Worm (Caenorhabditis elegans) whole organism, L3 larva: ENCODE measurements around the gene F38A1.8.

Source experiments
- R02D3.7 ChIP-seq: fragments of 150-350 bp; optimal IDR thresholded peaks from 2 replicates; lab custom pipeline; 2014; ENCODE audit warnings: missing biosample characterization, missing genetic modification characterization
- ZK546.5 ChIP-seq: sonication (generic microtip); optimal IDR thresholded peaks from 2 replicates; lab custom pipeline; 2017; ENCODE audit warnings: missing biosample characterization, missing genetic modification characterization
- aly-2 ChIP-seq: fragments of 150-350 bp; optimal IDR thresholded peaks from 2 replicates; lab custom pipeline; 2014; ENCODE audit warnings: missing biosample characterization, missing genetic modification characterization
- ceh-28 ChIP-seq: fragments of 150-350 bp; optimal IDR thresholded peaks from 2 replicates; lab custom pipeline; 2014; ENCODE audit warnings: missing biosample characterization, missing genetic modification reagents, missing genetic modification characterization
- ceh-82 ChIP-seq: fragments of 150-350 bp; optimal IDR thresholded peaks from 2 replicates; lab custom pipeline; 2014; ENCODE audit warnings: missing biosample characterization, missing genetic modification characterization
- ceh-9 ChIP-seq: sonication (generic microtip); optimal IDR thresholded peaks from 2 replicates; lab custom pipeline; 2018; ENCODE audit warnings: missing biosample characterization, missing genetic modification characterization
- daf-12 ChIP-seq: fragments of 150-350 bp; optimal IDR thresholded peaks from 2 replicates; lab custom pipeline; 2014; ENCODE audit warnings: missing biosample characterization, missing genetic modification reagents, missing genetic modification characterization
- egl-27 ChIP-seq: sonication (generic microtip); optimal IDR thresholded peaks from 4 replicates; lab custom pipeline; 2017; ENCODE audit warnings: missing biosample characterization, missing genetic modification reagents, missing genetic modification characterization
- egl-5 ChIP-seq: fragments of 150-350 bp; optimal IDR thresholded peaks from 2 replicates; lab custom pipeline; 2017; ENCODE audit warnings: missing biosample characterization, missing genetic modification reagents, missing genetic modification characterization, inconsistent platforms
- elt-1 ChIP-seq: fragments of 150-350 bp; optimal IDR thresholded peaks from 2 replicates; lab custom pipeline; 2014; ENCODE audit warnings: missing biosample characterization, missing genetic modification characterization
- elt-2 ChIP-seq: sonication (generic microtip); optimal IDR thresholded peaks from 2 replicates; lab custom pipeline; 2016; ENCODE audit warnings: missing genetic modification reagents, mild to moderate bottlenecking, missing genetic modification characterization, missing compliant biosample characterization
- fkh-10 ChIP-seq: sonication (generic microtip); optimal IDR thresholded peaks from 2 replicates; lab custom pipeline; 2017; ENCODE audit warnings: missing biosample characterization, missing genetic modification reagents, missing genetic modification characterization
- hmg-11 ChIP-seq: sonication (generic microtip); optimal IDR thresholded peaks from 2 replicates; lab custom pipeline; 2016; ENCODE audit warnings: missing genetic modification characterization, missing compliant biosample characterization
- lin-39 ChIP-seq: fragments of 150-350 bp; optimal IDR thresholded peaks from 2 replicates; lab custom pipeline; 2018; ENCODE audit warnings: missing biosample characterization, missing genetic modification reagents, missing genetic modification characterization
- mdl-1 ChIP-seq: fragments of 150-350 bp; optimal IDR thresholded peaks from 2 replicates; lab custom pipeline; 2014; ENCODE audit warnings: missing biosample characterization, missing genetic modification characterization
- mml-1 ChIP-seq: fragments of 150-350 bp; sonication (generic microtip); optimal IDR thresholded peaks from 3 replicates; lab custom pipeline; 2014; ENCODE audit warnings: missing biosample characterization, missing genetic modification characterization
- nfya-1 ChIP-seq: sonication (generic microtip); optimal IDR thresholded peaks from 2 replicates; lab custom pipeline; 2017; ENCODE audit warnings: missing genetic modification characterization, mild to moderate bottlenecking, missing compliant biosample characterization, antibody characterized with exemption, moderate library complexity; ENCODE audit not compliant: insufficient read depth
- nhr-11 ChIP-seq: fragments of 150-350 bp; optimal IDR thresholded peaks from 2 replicates; lab custom pipeline; 2014; ENCODE audit warnings: missing biosample characterization, missing genetic modification characterization
- nhr-23 ChIP-seq: fragments of 150-350 bp; optimal IDR thresholded peaks from 2 replicates; lab custom pipeline; 2014; ENCODE audit warnings: missing biosample characterization, missing genetic modification reagents, missing genetic modification characterization
- nhr-237 ChIP-seq: fragments of 150-350 bp; optimal IDR thresholded peaks from 2 replicates; lab custom pipeline; 2014; ENCODE audit warnings: missing biosample characterization, missing genetic modification characterization
- nhr-25 ChIP-seq: sonication (generic microtip); optimal IDR thresholded peaks from 2 replicates; lab custom pipeline; 2017; ENCODE audit warnings: missing biosample characterization, missing genetic modification characterization
- nhr-43 ChIP-seq: sonication (generic microtip); optimal IDR thresholded peaks from 2 replicates; lab custom pipeline; 2016; ENCODE audit warnings: mild to moderate bottlenecking, missing genetic modification characterization, missing compliant biosample characterization; ENCODE audit not compliant: poor library complexity, severe bottlenecking
- nhr-67 ChIP-seq: fragments of 150-350 bp; optimal IDR thresholded peaks from 2 replicates; lab custom pipeline; 2014; ENCODE audit warnings: missing biosample characterization, missing genetic modification characterization
- nhr-77 ChIP-seq: fragments of 150-350 bp; optimal IDR thresholded peaks from 2 replicates; lab custom pipeline; 2014; ENCODE audit warnings: missing biosample characterization, missing genetic modification characterization
- pha-4 ChIP-seq: fragments of 150-350 bp; optimal IDR thresholded peaks from 2 replicates; lab custom pipeline; 2014; ENCODE audit warnings: missing biosample characterization, missing genetic modification reagents, missing genetic modification characterization
- pqm-1 ChIP-seq: fragments of 150-350 bp; optimal IDR thresholded peaks from 2 replicates; lab custom pipeline; 2017; ENCODE audit warnings: missing biosample characterization, missing genetic modification characterization, inconsistent platforms
- sea-2 ChIP-seq: fragments of 150-350 bp; sonication (generic microtip); optimal IDR thresholded peaks from 4 replicates; lab custom pipeline; 2014; ENCODE audit warnings: missing biosample characterization, missing genetic modification reagents, missing genetic modification characterization
- skn-1 ChIP-seq: fragments of 150-350 bp; optimal IDR thresholded peaks from 2 replicates; lab custom pipeline; 2014; ENCODE audit warnings: missing biosample characterization, missing genetic modification characterization
- tbx-2 ChIP-seq: sonication (generic microtip); optimal IDR thresholded peaks from 2 replicates; lab custom pipeline; 2016; ENCODE audit warnings: mild to moderate bottlenecking, missing genetic modification characterization, missing compliant biosample characterization
- unc-62 ChIP-seq: fragments of 150-350 bp; sonication (generic microtip); optimal IDR thresholded peaks from 4 replicates; lab custom pipeline; 2014; ENCODE audit warnings: missing biosample characterization, missing genetic modification reagents, missing genetic modification characterization
- zag-1 ChIP-seq: fragments of 150-350 bp; optimal IDR thresholded peaks from 2 replicates; lab custom pipeline; 2014; ENCODE audit warnings: missing biosample characterization, missing genetic modification characterization
- ztf-11 ChIP-seq: fragments of 150-350 bp; optimal IDR thresholded peaks from 2 replicates; lab custom pipeline; 2014; ENCODE audit warnings: missing biosample characterization, missing genetic modification characterization

The F38A1.8 gene

DNA sequence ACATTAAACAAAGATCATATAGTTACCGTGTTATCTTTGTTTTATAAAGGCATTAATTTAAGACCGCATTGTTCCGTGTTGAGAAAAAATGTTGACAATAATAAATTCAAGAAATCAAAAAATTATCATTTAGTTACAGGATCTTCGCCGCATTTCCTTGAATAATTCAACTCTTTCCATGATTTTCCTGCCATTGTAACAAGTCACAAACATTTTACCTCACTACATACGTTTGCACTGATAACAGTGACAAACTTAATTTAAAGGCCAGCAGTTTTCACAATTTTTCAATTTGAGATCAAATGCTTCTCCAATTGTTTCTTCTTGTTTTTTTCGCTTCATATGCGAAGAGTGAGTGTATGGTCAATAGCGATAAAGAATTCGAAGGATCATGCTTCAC lies 21.4 kb upstream of the F38A1.8 start, which contains the start of gene clec-169:
Gene clec-169, plus strand, starts transcription at position 301 of the 400 bp plus-strand sequence.
- TF ChIP-seq pha-4 (tag; lab: Kevin White, UChicago) (no peak), pqm-1 (tag; lab: Kevin White, UChicago) (peak; percentile 12)
- TF ChIP-seq, all 47 proteins: peak for 1

DNA sequence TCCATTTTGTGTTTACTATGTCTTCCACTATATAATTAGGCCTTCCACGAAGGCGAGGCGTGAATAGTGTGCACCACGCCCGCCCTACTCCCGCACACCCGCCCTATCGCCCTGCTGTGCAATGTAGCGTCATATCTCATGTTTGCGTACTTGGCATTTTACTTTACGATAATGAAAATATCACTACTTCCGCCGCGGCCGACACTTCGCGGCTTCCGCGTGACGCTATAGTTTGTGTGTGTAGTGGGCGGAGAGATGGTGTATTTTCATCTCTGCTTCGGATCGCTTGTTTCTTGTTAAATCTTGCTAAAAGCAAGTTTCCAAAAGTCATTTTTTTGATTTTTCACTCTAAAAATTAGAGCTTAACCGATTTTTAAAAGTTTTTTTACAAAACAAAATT lies 20.8 kb upstream of the F38A1.8 start:
- TF ChIP-seq nhr-23 (tag; lab: Kevin White, UChicago) (no peak), sea-2 (no peak), nhr-67 (tag; lab: Kevin White, UChicago) (no peak), mml-1 (tag; lab: Kevin White, UChicago) (no peak), lin-39 (no peak), elt-2 (peak; percentile 38)

DNA sequence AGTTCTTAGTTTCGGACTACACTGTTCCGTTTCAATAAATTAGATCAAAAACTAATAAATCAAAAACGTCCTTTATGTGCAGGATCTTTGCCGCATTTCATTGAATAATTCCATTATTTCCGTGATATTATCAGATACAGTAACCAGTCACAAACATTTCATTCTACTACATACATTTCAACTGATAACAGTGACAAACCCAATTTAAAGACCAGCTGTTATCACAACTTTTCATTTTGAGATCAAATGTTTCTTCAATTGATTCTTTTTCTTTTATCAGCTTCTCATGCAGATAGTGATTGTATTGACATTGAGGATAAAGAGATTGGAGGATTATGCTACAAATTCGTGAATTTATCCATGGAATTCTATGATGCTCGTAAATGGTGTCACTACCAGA lies 17.1 kb upstream of the F38A1.8 start, which contains the start of gene clec-168:
Gene clec-168, plus strand, starts transcription at position 247 of the 400 bp plus-strand sequence.
- TF ChIP-seq pqm-1 (tag; lab: Kevin White, UChicago) (peak; percentile 78), elt-2 (peak; percentile 69), egl-27 (no peak), nhr-11 (tag; lab: Kevin White, UChicago) (no peak)

DNA sequence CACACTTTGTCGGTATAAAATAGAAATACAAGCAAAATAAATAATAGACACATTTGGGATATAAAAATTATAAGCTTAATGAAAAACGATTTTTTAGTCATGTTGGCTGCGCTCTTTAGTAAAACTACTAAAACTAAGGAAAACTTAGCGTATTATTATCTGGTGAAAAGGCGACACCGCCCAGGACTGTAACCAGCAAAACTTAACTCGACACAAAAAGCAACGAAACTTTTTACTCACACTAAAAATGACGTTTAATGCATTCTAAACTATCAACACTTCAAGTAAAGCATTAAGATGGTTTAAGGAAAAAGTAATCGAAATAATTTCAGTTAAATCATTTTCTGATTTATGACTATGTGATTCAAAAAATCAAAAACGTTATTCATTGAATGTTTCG lies 16.0 kb upstream of the F38A1.8 start, which contains the start of gene clec-167:
Gene clec-167, minus strand, starts transcription at position 101 of the 400 bp plus-strand sequence.
- TF ChIP-seq egl-27 (no peak), nfya-1 (tag; lab: Kevin White, UChicago) (no peak), daf-12 (no peak), pqm-1 (tag; lab: Kevin White, UChicago) (no peak), mml-1 (tag; lab: Kevin White, UChicago) (no peak), hmg-11 (tag; lab: Kevin White, UChicago) (no peak), ceh-28 (no peak), nhr-11 (tag; lab: Kevin White, UChicago) (no peak), nhr-43 (tag; lab: Kevin White, UChicago) (no peak), ztf-11 (tag; lab: Kevin White, UChicago) (no peak), nhr-23 (tag; lab: Kevin White, UChicago) (no peak), R02D3.7 (tag; lab: Kevin White, UChicago) (no peak), nhr-25 (no peak), nhr-67 (tag; lab: Kevin White, UChicago) (no peak), mdl-1 (tag; lab: Kevin White, UChicago) (no peak), ZK546.5 (tag; lab: Kevin White, UChicago) (no peak), nhr-237 (tag; lab: Kevin White, UChicago) (no peak), tbx-2 (tag; lab: Kevin White, UChicago) (no peak), zag-1 (tag; lab: Kevin White, UChicago) (no peak)

DNA sequence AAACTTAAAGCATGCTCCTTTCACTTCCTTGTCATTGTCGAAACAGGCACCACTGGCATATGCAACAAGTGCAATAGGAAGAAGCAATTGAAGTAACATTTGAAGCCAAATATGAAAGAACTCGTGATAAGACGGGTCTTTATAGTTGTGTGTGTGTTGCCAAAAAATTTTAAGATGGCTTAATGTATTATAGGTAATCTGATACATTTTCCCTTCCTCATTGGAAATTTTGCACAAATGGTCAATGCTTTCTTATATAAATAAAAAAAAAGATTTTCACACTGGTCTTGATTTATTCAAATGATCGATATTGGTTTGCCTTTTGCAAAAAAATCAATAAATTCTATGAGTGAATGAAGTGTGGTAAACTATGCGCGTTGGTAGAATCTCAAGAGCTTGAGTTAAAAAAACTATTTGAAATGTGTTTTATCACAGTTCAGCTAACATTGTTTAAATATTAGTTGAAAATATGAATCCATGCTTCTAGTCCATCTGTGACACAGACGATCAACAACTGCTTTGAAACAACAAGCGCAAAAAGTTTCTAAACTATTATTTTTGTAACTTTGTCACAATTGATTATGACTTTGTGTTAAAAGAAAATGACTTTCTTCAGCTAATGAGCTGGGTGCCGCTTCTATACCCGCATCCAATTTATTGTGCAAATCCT lies 11.7 kb upstream of the F38A1.8 start, which contains the start of the genes clec-166 and F38A1.6:
Gene clec-166, minus strand, starts transcription at position 101 of the 670 bp plus-strand sequence.
Gene F38A1.6, plus strand, starts transcription at position 620 of the 670 bp plus-strand sequence.
- peak; percentile 9 for TF ChIP-seq elt-2
- no peak for TF ChIP-seq ZK546.5 (tag; lab: Kevin White, UChicago)

DNA sequence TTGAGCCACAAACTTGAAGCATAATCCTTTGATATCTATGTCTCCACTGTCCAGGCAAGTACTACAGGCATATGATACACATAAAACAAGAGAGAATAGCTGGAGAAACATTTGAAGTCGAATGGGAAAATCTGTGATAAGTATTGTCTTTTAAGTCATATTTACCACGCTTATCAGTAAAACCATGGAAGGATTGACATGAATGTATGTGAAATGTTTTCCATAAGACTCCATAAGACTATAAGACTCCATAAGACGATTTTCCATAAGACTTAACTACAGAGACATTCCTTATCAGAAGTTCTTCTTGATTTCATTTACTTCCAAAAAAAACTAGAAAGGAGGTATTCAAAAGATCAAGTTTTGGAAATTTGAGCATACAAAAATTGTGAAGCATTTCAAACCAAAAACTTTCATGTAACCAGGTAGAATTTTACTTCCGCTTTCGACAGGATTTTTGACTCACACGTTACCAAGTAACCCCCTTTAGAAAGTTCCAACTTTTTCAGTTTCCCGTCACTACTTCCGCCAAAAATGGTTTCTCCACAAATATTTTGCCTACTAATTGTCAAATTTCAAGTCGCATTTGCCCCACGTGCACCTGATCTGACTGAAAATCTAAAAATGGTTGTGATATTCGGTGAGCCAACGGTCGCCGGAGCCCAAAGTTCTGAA lies 7.2 kb upstream of the F38A1.8 start, which contains the start of the genes clec-165 and F38A1.11:
Gene clec-165, minus strand, starts transcription at position 125 of the 675 bp plus-strand sequence.
Gene F38A1.11, plus strand, starts transcription at position 625 of the 675 bp plus-strand sequence.
- TF ChIP-seq nhr-77 (tag; lab: Kevin White, UChicago) (no peak), elt-2 (peak; percentile 70), R02D3.7 (tag; lab: Kevin White, UChicago) (no peak), ceh-9 (tag; lab: Kevin White, UChicago) (no peak), unc-62 (no peak), aly-2 (tag; lab: Kevin White, UChicago) (no peak), mdl-1 (tag; lab: Kevin White, UChicago) (no peak), ceh-82 (tag; lab: Kevin White, UChicago) (no peak), daf-12 (no peak), egl-5 (tag; lab: Kevin White, UChicago) (no peak), ZK546.5 (tag; lab: Kevin White, UChicago) (no peak), pqm-1 (tag; lab: Kevin White, UChicago) (peak; percentile 34), nhr-67 (tag; lab: Kevin White, UChicago) (no peak), elt-1 (tag; lab: Kevin White, UChicago) (no peak), skn-1 (tag; lab: Kevin White, UChicago) (no peak), fkh-10 (GFP tag; lab: Kevin White, UChicago) (no peak)
